Worm (Caenorhabditis elegans): ENCODE results near the gene nspc-14.

nspc-14 gene

ce11 chrX:12367498-12367897, 8.6 kb upstream of the nspc-14 start (continued):
- TF ChIP-seq bed-1 (GFP tag; IDR thresholded peaks at IDR 0.05) (no peak), ZK185.1 (tag; optimal IDR thresholded peaks at IDR 0.05; ENCODE audit: poor library complexity, severe bottlenecking) (peak; percentile 67), lag-1 (GFP tag; IDR thresholded peaks at IDR 0.05) (no peak), attf-6 (GFP tag; IDR thresholded peaks at IDR 0.05) (0 out of 2 replicates have a peak, but pooled peaks have one; percentile 34), ztf-26 (tag; optimal IDR thresholded peaks at IDR 0.05) (peak; percentile 8), attf-5 (GFP tag; optimal IDR thresholded peaks at IDR 0.05) (peak; percentile 28), hlh-12 (tag; optimal IDR thresholded peaks at IDR 0.05) (no peak), zim-3 (tag; optimal IDR thresholded peaks at IDR 0.05) (no peak), egl-18 (GFP tag; IDR thresholded peaks at IDR 0.05) (no peak), athp-1 (tag; optimal IDR thresholded peaks at IDR 0.05) (no peak), pbrm-1 (GFP tag; IDR thresholded peaks at IDR 0.05) (peak; percentile 78; the same call in 1 of the 2 replicates), sea-2 (GFP tag; IDR thresholded peaks at IDR 0.05) (no peak), madf-8 (GFP tag; conservative IDR thresholded peaks at IDR 0.05) (no peak), lsy-27 (tag; optimal IDR thresholded peaks at IDR 0.05; ENCODE audit: borderline replicate concordance, insufficient read depth) (no peak)

ce11 chrX:12365388-12365787, 6.5 kb upstream of the nspc-14 start, which contains the start of gene F19H6.4:
Gene F19H6.4, plus strand, starts transcription at chrX:12365688.
- TF ChIP-seq madf-6 (GFP tag; IDR thresholded peaks at IDR 0.05) (peak; percentile 61; the same call in 1 of the 2 replicates), T26A5.8 (tag; optimal IDR thresholded peaks at IDR 0.05) (no peak), madf-8 (GFP tag; conservative IDR thresholded peaks at IDR 0.05) (0 out of 2 replicates have a peak, but pooled peaks have one; percentile 15), efl-1 (GFP tag; optimal IDR thresholded peaks at IDR 0.05) (peak; percentile 42)

ce11 chrX:12364804-12365203, 5.9 kb upstream of the nspc-14 start, which contains the start of gene F19H6.5:
Gene F19H6.5, minus strand, starts transcription at chrX:12364904.
- TF ChIP-seq athp-1 (tag; optimal IDR thresholded peaks at IDR 0.05) (no peak), hlh-12 (tag; optimal IDR thresholded peaks at IDR 0.05) (no peak), snpc-4 (GFP tag; optimal IDR thresholded peaks at IDR 0.05) (no peak), snpc-4 (tag; optimal IDR thresholded peaks at IDR 0.05) (no peak), nhr-27 (tag; optimal IDR thresholded peaks at IDR 0.05) (no peak), akir-1 (GFP tag; optimal IDR thresholded peaks at IDR 0.05) (no peak), hmg-1.2 (GFP tag; IDR thresholded peaks at IDR 0.05) (peak; percentile 27; the same call in 1 of the 2 replicates)

ce11 chrX:12362951-12363486, 4.2 kb upstream of the nspc-14 start:
- TF ChIP-seq rpc-1 (optimal IDR thresholded peaks at IDR 0.05): peak; percentile 15
- no peak for TF ChIP-seq rpc-1 (tag; optimal IDR thresholded peaks at IDR 0.05)
- peak; percentile 93; the same call in 1 of the 2 replicates for TF ChIP-seq cebp-2 (GFP tag; IDR thresholded peaks at IDR 0.05)
- peak; percentile 98 for TF ChIP-seq K11D2.4 (GFP tag; IDR thresholded peaks at IDR 0.05)
- no peak for TF ChIP-seq dpl-1 (GFP tag; optimal IDR thresholded peaks at IDR 0.05)
- peak; percentile 88 for TF ChIP-seq lin-54 (GFP tag; optimal IDR thresholded peaks at IDR 0.05)
- TF ChIP-seq attf-6 (GFP tag; IDR thresholded peaks at IDR 0.05): no peak
- peak; percentile 100 for TF ChIP-seq lin-40 (tag; optimal IDR thresholded peaks at IDR 0.05)
- TF ChIP-seq ztf-28 (GFP tag; IDR thresholded peaks at IDR 0.05): no peak
- no peak for TF ChIP-seq B0019.2 (GFP tag; conservative IDR thresholded peaks at IDR 0.05)
- peak; percentile 84; the same call in 1 of the 2 replicates for TF ChIP-seq lag-1 (GFP tag; IDR thresholded peaks at IDR 0.05)
- peak; percentile 96 for TF ChIP-seq dox-1 (GFP tag; IDR thresholded peaks at IDR 0.05)
- TF ChIP-seq egl-18 (GFP tag; IDR thresholded peaks at IDR 0.05): peak; percentile 88; the same call in 1 of the 2 replicates
- TF ChIP-seq repo-1 (tag; optimal IDR thresholded peaks at IDR 0.05): peak; percentile 99
- peak; percentile 23 for TF ChIP-seq zim-3 (tag; optimal IDR thresholded peaks at IDR 0.05)
- TF ChIP-seq gei-17 (GFP tag; optimal IDR thresholded peaks at IDR 0.05): peak; percentile 97
- peak; percentile 73 for TF ChIP-seq lin-26 (GFP tag; IDR thresholded peaks at IDR 0.05)
- no peak for TF ChIP-seq D2030.7 (GFP tag; IDR thresholded peaks at IDR 0.05)
- peak; percentile 38 for TF ChIP-seq sptf-2 (GFP tag; optimal IDR thresholded peaks at IDR 0.05)
- TF ChIP-seq let-607 (tag; optimal IDR thresholded peaks at IDR 0.05): peak; percentile 76 to 93
- TF ChIP-seq nhr-80 (tag; optimal IDR thresholded peaks at IDR 0.05): peak; percentile 96
- TF ChIP-seq lir-1 (GFP tag; conservative IDR thresholded peaks at IDR 0.05): peak; percentile 81
- TF ChIP-seq nfya-2 (GFP tag; IDR thresholded peaks at IDR 0.05): no peak
- no peak for TF ChIP-seq aptf-3 (GFP tag; IDR thresholded peaks at IDR 0.05)
- TF ChIP-seq chd-7 (tag; optimal IDR thresholded peaks at IDR 0.05): peak; percentile 89
- no peak for TF ChIP-seq fkh-3 (tag; optimal IDR thresholded peaks at IDR 0.05)
